Fruit fly (Drosophila melanogaster) whole organism, embryonic: Measurements from ENCODE around the gene mthl9.

ENCODE experiments used
- BtbVII ChIP-seq: fragments of 200-800 bp; sonication (Bioruptor generic); optimal IDR thresholded peaks from 3 replicates; lab custom pipeline; 2017; ENCODE audit warnings: missing biosample characterization, mild to moderate bottlenecking, missing genetic modification characterization
- CG11456 ChIP-seq: fragments of 200-800 bp; sonication (Bioruptor generic); IDR thresholded peaks from 3 replicates; pipeline ENCODE4 v1.3.6; 2022; ENCODE audit warnings: missing biosample characterization, missing genetic modification characterization
- CG13123 ChIP-seq: fragments of 200-800 bp; sonication (Bioruptor generic); optimal IDR thresholded peaks from 2 replicates; lab custom pipeline; 2016; ENCODE audit warnings: missing biosample characterization, missing genetic modification characterization
- CG1832 ChIP-seq: fragments of 200-800 bp; sonication (Bioruptor generic); optimal IDR thresholded peaks from 2 replicates; lab custom pipeline; 2017; ENCODE audit warnings: missing biosample characterization, mild to moderate bottlenecking, missing genetic modification characterization, inconsistent platforms
- CG2202 ChIP-seq: fragments of 200-800 bp; sonication (Bioruptor generic); optimal IDR thresholded peaks from 2 replicates; lab custom pipeline; 2018; ENCODE audit warnings: missing biosample characterization, mild to moderate bottlenecking, missing genetic modification characterization
- CG7271 ChIP-seq: fragments of 200-800 bp; sonication (Bioruptor generic); optimal IDR thresholded peaks from 2 replicates; lab custom pipeline; 2018; ENCODE audit warnings: missing biosample characterization, mild to moderate bottlenecking, missing genetic modification characterization, moderate library complexity
- CG9797 ChIP-seq: fragments of 200-800 bp; sonication (Bioruptor generic); optimal IDR thresholded peaks from 3 replicates; lab custom pipeline; 2018; ENCODE audit warnings: missing biosample characterization, mild to moderate bottlenecking, missing genetic modification characterization
- H2.0 ChIP-seq: fragments of 200-800 bp; sonication (Bioruptor generic); IDR thresholded peaks from 2 replicates; pipeline ENCODE4 v1.3.6; 2022; ENCODE audit warnings: missing biosample characterization, missing genetic modification characterization
- Optix ChIP-seq: fragments of 200-800 bp; sonication (Bioruptor generic); IDR thresholded peaks from 3 replicates; pipeline ENCODE4 v1.3.6; 2022; ENCODE audit warnings: missing biosample characterization, missing genetic modification characterization
- Ptx1 ChIP-seq: fragments of 200-800 bp; sonication (Bioruptor generic); IDR thresholded peaks from 2 replicates; pipeline ENCODE4 v1.3.6; 2022; ENCODE audit warnings: missing biosample characterization, missing genetic modification characterization
- ab ChIP-seq: fragments of 200-800 bp; sonication (Bioruptor generic); optimal IDR thresholded peaks from 2 replicates; lab custom pipeline; 2016; ENCODE audit warnings: missing biosample characterization, missing genetic modification characterization
- vfl ChIP-seq: fragments of 200-800 bp; sonication (Bioruptor generic); optimal IDR thresholded peaks from 2 replicates; lab custom pipeline; 2016; ENCODE audit warnings: missing biosample characterization, missing genetic modification characterization
- vnd ChIP-seq: fragments of 200-800 bp; sonication (Bioruptor generic); IDR thresholded peaks from 3 replicates; pipeline ENCODE4 v1.3.6; 2022; ENCODE audit warnings: missing biosample characterization, missing genetic modification characterization; ENCODE audit not compliant: partially characterized antibody

DNA sequence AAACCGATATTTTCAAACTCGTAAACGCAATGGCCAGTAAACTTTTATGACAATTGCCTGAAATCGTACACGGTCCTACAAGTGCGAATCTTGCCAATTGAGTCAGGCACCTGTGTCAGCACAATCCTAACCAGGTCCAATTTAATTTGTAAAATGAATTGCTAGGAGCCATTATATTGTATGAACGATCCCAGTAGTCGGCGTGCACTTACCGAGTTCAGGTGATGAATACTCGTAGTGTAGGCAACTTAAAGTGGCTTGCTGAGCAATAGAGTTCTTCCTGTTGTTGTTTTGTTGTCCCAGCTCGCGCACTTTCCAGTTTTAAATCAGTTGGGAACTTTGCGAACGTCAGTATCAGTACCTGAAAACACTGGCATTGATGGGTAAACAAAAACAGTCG, 8.5 kb upstream of the mthl9 start:
- TF ChIP-seq vnd (GFP tag; lab: Robert Waterston, UW) (no peak), vfl (GFP tag; lab: Kevin White, UChicago) (no peak), CG13123 (GFP tag; lab: Kevin White, UChicago) (no peak), Optix (GFP tag; lab: Robert Waterston, UW) (no peak), Ptx1 (GFP tag; lab: Robert Waterston, UW) (no peak), CG1832 (no peak), H2.0 (no peak), BtbVII (GFP tag; lab: Kevin White, UChicago) (no peak), CG9797 (GFP tag; lab: Kevin White, UChicago) (no peak), ab (GFP tag; lab: Kevin White, UChicago) (no peak), CG2202 (tag; lab: Kevin White, UChicago) (no peak), CG11456 (GFP tag; lab: Robert Waterston, UW) (no peak), CG7271 (tag; lab: Kevin White, UChicago) (no peak)
